Fruit fly (Drosophila melanogaster): ENCODE results near the gene Ugt303A1.

The Ugt303A1 gene

DNA sequence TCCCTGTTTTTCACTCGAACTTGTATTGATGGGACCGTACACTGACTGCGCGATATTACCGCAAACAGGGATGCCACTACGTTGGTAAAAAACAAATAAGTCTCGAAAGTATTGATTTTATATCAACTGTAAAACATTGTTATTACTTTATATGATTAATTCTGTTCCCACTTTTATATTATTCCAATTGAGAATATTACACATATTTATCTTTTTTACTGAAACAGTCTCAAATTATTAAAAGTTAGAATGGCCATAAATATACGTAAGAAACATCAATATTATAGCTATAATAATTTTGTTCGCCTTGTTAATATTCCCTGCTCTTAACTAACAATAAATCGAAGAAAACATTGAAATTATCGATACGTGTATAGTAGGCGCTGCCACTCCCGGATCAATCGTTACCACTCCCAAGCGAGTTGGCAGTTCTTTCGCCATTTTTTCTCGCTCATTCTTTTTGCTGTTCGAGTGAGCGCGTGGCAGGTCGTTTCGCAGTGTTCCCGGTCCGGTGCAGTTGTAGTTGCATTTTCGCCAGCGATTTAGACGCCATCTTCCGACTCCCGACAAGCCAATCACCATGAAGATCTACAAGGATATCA, 34.6 kb downstream of the Ugt303A1 start, which contains the start of the genes SdhC and Tctp (continued):
- TF ChIP-seq en (GFP tag; optimal IDR thresholded peaks at IDR 0.05) (no peak), bcd (GFP tag; optimal IDR thresholded peaks at IDR 0.05) (peak; percentile 22), CG16779 (GFP tag; IDR thresholded peaks at IDR 0.05) (no peak), btn (GFP tag; optimal IDR thresholded peaks at IDR 0.05) (no peak), Dfd (GFP tag; optimal IDR thresholded peaks at IDR 0.05) (no peak), salm (tag; optimal IDR thresholded peaks at IDR 0.05) (no peak), CG4820 (GFP tag; optimal IDR thresholded peaks at IDR 0.05) (peak; percentile 72), mld (GFP tag; IDR thresholded peaks at IDR 0.05; ENCODE audit: partially characterized antibody) (no peak), CG13123 (GFP tag; optimal IDR thresholded peaks at IDR 0.05) (peak; percentile 40), Jarid2 (GFP tag; optimal IDR thresholded peaks at IDR 0.05) (no peak), row (GFP tag; IDR thresholded peaks at IDR 0.05) (peak; percentile 72), crol (GFP tag; IDR thresholded peaks at IDR 0.05) (no peak), disco-r (GFP tag; optimal IDR thresholded peaks at IDR 0.05) (no peak), pita (GFP tag; optimal IDR thresholded peaks at IDR 0.05) (no peak), Kr (GFP tag; optimal IDR thresholded peaks at IDR 0.05) (no peak), CG15269 (tag; optimal IDR thresholded peaks at IDR 0.05) (peak; percentile 51), CG18619 (GFP tag; optimal IDR thresholded peaks at IDR 0.05) (peak; percentile 20), Side (GFP tag; optimal IDR thresholded peaks at IDR 0.05) (no peak), Ets97D (GFP tag; optimal IDR thresholded peaks at IDR 0.05) (peak; percentile 87), dimm (GFP tag; IDR thresholded peaks at IDR 0.05) (no peak), amos (GFP tag; IDR thresholded peaks at IDR 0.05; ENCODE audit: partially characterized antibody) (peak; percentile 49; the same call in 1 of the 2 replicates), H15 (GFP tag; IDR thresholded peaks at IDR 0.05) (no peak), zf30C (GFP tag; optimal IDR thresholded peaks at IDR 0.05) (no peak), Doc2 (GFP tag; IDR thresholded peaks at IDR 0.05) (no peak), HLH4C (GFP tag; IDR thresholded peaks at IDR 0.05; ENCODE audit: partially characterized antibody) (no peak), CG10654 (GFP tag; optimal IDR thresholded peaks at IDR 0.05) (peak; percentile 15), MTF-1 (GFP tag; optimal IDR thresholded peaks at IDR 0.05; ENCODE audit: borderline replicate concordance) (no peak), CG14441 (GFP tag; IDR thresholded peaks at IDR 0.05) (no peak), CG3838 (GFP tag; optimal IDR thresholded peaks at IDR 0.05) (no peak), trem (tag; optimal IDR thresholded peaks at IDR 0.05) (peak; percentile 100), CG2678 (tag; optimal IDR thresholded peaks at IDR 0.05) (peak; percentile 52), HmgD (GFP tag; optimal IDR thresholded peaks at IDR 0.05) (peak; percentile 34), ci (GFP tag; IDR thresholded peaks at IDR 0.05) (peak; percentile 23; the same call in 1 of the 3 replicates), ab (GFP tag; optimal IDR thresholded peaks at IDR 0.05) (peak; percentile 1), odd (GFP tag; optimal IDR thresholded peaks at IDR 0.05) (peak; percentile 5), Awh (GFP tag; IDR thresholded peaks at IDR 0.05) (0 out of 2 replicates have a peak, but pooled peaks have one; percentile 26), scrt (GFP tag; optimal IDR thresholded peaks at IDR 0.05) (peak; percentile 32), bowl (GFP tag; IDR thresholded peaks at IDR 0.05) (no peak), tup (GFP tag; optimal IDR thresholded peaks at IDR 0.05) (no peak), kay (GFP tag; optimal IDR thresholded peaks at IDR 0.05) (no peak), dan (GFP tag; IDR thresholded peaks at IDR 0.05) (no peak), CG4617 (GFP tag; optimal IDR thresholded peaks at IDR 0.05; ENCODE audit: borderline replicate concordance) (peak; percentile 38), CG9797 (GFP tag; optimal IDR thresholded peaks at IDR 0.05) (peak; percentile 67), CG15696 (tag; optimal IDR thresholded peaks at IDR 0.05) (peak; percentile 57), CG42726 (GFP tag; IDR thresholded peaks at IDR 0.05; ENCODE audit: partially characterized antibody) (peak; percentile 57; the same call in 1 of the 2 replicates), nerfin-2 (GFP tag; IDR thresholded peaks at IDR 0.05; ENCODE audit: partially characterized antibody) (no peak), abd-A (tag; optimal IDR thresholded peaks at IDR 0.05) (no peak), CG12391 (tag; optimal IDR thresholded peaks at IDR 0.05) (peak; percentile 77), Oli (tag; optimal IDR thresholded peaks at IDR 0.05) (no peak), ken (GFP tag; IDR thresholded peaks at IDR 0.05) (no peak)
